Fruit fly (Drosophila melanogaster): ENCODE results near the gene CG9777.

CG9777 gene

DNA sequence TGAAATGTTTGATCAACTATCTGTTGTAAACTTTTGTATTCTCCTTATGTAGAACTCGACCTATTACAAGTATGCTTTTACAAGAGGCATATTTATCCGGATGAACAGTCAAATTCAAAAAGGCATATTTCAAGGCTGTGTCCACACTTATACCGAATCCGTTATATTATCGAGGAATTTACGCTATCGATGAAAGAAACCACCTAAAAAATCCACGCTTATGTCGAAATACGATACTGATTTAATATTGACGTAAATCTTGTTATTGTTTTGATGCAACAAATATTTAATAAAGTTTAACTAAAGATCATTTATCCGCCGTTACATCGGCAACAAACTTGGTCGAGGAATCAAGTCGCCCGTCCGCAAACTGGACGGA is 44.4 kb downstream of the CG9777 start, which contains the start of gene CG13014 (continued):
- no peak for TF ChIP-seq H2.0 (GFP tag; IDR thresholded peaks at IDR 0.05)
- TF ChIP-seq Abd-B (GFP tag; optimal IDR thresholded peaks at IDR 0.05): no peak
- no peak for TF ChIP-seq CG17829 (tag; optimal IDR thresholded peaks at IDR 0.05)
- TF ChIP-seq amos (GFP tag; IDR thresholded peaks at IDR 0.05; ENCODE audit: partially characterized antibody): peak; percentile 56; the same call in 1 of the 2 replicates
- TF ChIP-seq CG31388 (GFP tag; optimal IDR thresholded peaks at IDR 0.05): no peak
- no peak for TF ChIP-seq ind (GFP tag; optimal IDR thresholded peaks at IDR 0.05)
- no peak for TF ChIP-seq sd (tag; optimal IDR thresholded peaks at IDR 0.05)
- no peak for TF ChIP-seq HLH4C (GFP tag; IDR thresholded peaks at IDR 0.05; ENCODE audit: partially characterized antibody)
- TF ChIP-seq CG12236 (GFP tag; optimal IDR thresholded peaks at IDR 0.05): no peak
- no peak for TF ChIP-seq chn (GFP tag; optimal IDR thresholded peaks at IDR 0.05)
- peak; percentile 7 for TF ChIP-seq stwl (tag; optimal IDR thresholded peaks at IDR 0.05)
- TF ChIP-seq CG1647 (GFP tag; optimal IDR thresholded peaks at IDR 0.05): no peak
- no peak for TF ChIP-seq tup (GFP tag; optimal IDR thresholded peaks at IDR 0.05)
- peak; percentile 65 for TF ChIP-seq gfzf (GFP tag; optimal IDR thresholded peaks at IDR 0.05)
- no peak for TF ChIP-seq CG31441 (GFP tag; IDR thresholded peaks at IDR 0.05)
- TF ChIP-seq insv (GFP tag; optimal IDR thresholded peaks at IDR 0.05): no peak
- no peak for TF ChIP-seq CG3065 (GFP tag; optimal IDR thresholded peaks at IDR 0.05)
- no peak for TF ChIP-seq dpn (GFP tag; optimal IDR thresholded peaks at IDR 0.05)
- TF ChIP-seq wek (GFP tag; optimal IDR thresholded peaks at IDR 0.05): no peak
- no peak for TF ChIP-seq CG6654 (GFP tag; optimal IDR thresholded peaks at IDR 0.05)
- TF ChIP-seq CG5180 (GFP tag; optimal IDR thresholded peaks at IDR 0.05): no peak
- TF ChIP-seq CG13894 (tag; optimal IDR thresholded peaks at IDR 0.05): no peak

DNA sequence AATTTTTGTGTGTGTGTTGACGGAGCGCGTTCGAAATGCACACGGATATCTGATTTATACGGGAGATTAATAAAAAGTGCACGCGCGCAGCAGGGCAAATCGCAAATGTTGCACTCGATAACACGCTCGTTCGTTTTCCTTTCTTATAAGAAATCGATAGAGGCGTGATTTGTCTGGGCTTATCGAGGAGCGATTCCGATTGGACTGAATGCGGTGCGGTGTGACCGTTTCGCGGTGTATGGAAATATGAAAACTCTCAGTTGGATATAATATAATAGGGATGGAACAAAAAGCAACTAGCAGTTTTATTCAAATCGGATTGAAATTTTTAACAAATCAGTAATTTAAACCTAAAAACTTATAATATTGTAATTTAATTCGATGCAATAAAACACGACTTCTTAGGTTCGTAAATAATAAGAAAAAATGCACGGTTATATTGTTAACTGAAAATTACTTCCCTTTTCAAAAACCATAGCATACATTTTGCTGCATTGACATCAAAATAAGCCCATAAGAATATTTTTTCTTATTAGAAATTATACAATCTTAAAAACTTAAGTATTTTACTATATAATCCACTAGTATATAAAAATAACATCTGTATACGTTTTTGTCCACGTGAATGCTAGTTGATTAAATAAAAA is 44.9 kb downstream of the CG9777 start, which contains the start of gene CanA-14F:
Gene CanA-14F (minus strand): TSS at position 152 of the 647 bp plus-strand sequence.
- no peak for TF ChIP-seq CG7839 (tag; optimal IDR thresholded peaks at IDR 0.05)
- no peak for TF ChIP-seq Atf6 (GFP tag; IDR thresholded peaks at IDR 0.05)
- no peak for TF ChIP-seq CG11695 (GFP tag; IDR thresholded peaks at IDR 0.05)
- TF ChIP-seq Dp (GFP tag; optimal IDR thresholded peaks at IDR 0.05): peak; percentile 21
- TF ChIP-seq CG16863 (GFP tag; optimal IDR thresholded peaks at IDR 0.05): no peak
- TF ChIP-seq Oaz (GFP tag; IDR thresholded peaks at IDR 0.05): no peak
- peak; percentile 21 for TF ChIP-seq CG2120 (GFP tag; optimal IDR thresholded peaks at IDR 0.05)
- no peak for TF ChIP-seq sisA (GFP tag; IDR thresholded peaks at IDR 0.05)
- peak; percentile 20; the same call in 1 of the 2 replicates for TF ChIP-seq E2f2 (GFP tag; IDR thresholded peaks at IDR 0.05)
- peak; percentile 9 for TF ChIP-seq Ets97D (GFP tag; optimal IDR thresholded peaks at IDR 0.05)
- TF ChIP-seq gfzf (GFP tag; optimal IDR thresholded peaks at IDR 0.05): peak; percentile 53
- no peak for TF ChIP-seq her (GFP tag; optimal IDR thresholded peaks at IDR 0.05)
- TF ChIP-seq amos (GFP tag; IDR thresholded peaks at IDR 0.05; ENCODE audit: partially characterized antibody): peak; percentile 66; the same call in 1 of the 2 replicates
- TF ChIP-seq ham (GFP tag; IDR thresholded peaks at IDR 0.05): no peak
- peak; percentile 48 for TF ChIP-seq CG9797 (GFP tag; optimal IDR thresholded peaks at IDR 0.05)
- TF ChIP-seq cg (GFP tag; optimal IDR thresholded peaks at IDR 0.05): no peak
- no peak for TF ChIP-seq crc (GFP tag; optimal IDR thresholded peaks at IDR 0.05)
- no peak for TF ChIP-seq lov (optimal IDR thresholded peaks at IDR 0.05)
- 0 out of 3 replicates have a peak, but pooled peaks have one; percentile 20 for TF ChIP-seq lov (GFP tag; IDR thresholded peaks at IDR 0.05)
- TF ChIP-seq ash1 (GFP tag; optimal IDR thresholded peaks at IDR 0.05): no peak
- TF ChIP-seq CG14860 (GFP tag; IDR thresholded peaks at IDR 0.05; ENCODE audit: partially characterized antibody): peak; percentile 68
- TF ChIP-seq CG3995 (GFP tag; optimal IDR thresholded peaks at IDR 0.05): peak; percentile 65
- no peak for TF ChIP-seq CG9437 (GFP tag; optimal IDR thresholded peaks at IDR 0.05)
- peak; percentile 22 for TF ChIP-seq CoRest (tag; optimal IDR thresholded peaks at IDR 0.05)
- no peak for TF ChIP-seq CG18619 (GFP tag; optimal IDR thresholded peaks at IDR 0.05)
- TF ChIP-seq CG17568 (GFP tag; optimal IDR thresholded peaks at IDR 0.05): no peak
- peak; percentile 55 for TF ChIP-seq CG15514 (GFP tag; optimal IDR thresholded peaks at IDR 0.05)
- no peak for TF ChIP-seq stc (GFP tag; IDR thresholded peaks at IDR 0.05)
- 0 out of 4 replicates have a peak, but pooled peaks have one; percentile 61 for TF ChIP-seq chinmo (GFP tag; IDR thresholded peaks at IDR 0.05; ENCODE audit: partially characterized antibody)
